Fruit fly (Drosophila melanogaster) whole organism, embryonic: ENCODE measurements around the gene Ythdc1.

Experiments
- Awh ChIP-seq: fragments of 200-800 bp; sonication (Bioruptor generic); IDR thresholded peaks from 2 replicates; pipeline ENCODE4, ENCODE4 v1.3.6; 2022; ENCODE audit warnings: missing biosample characterization, missing genetic modification characterization
- B-H2 ChIP-seq: fragments of 200-800 bp; sonication (Bioruptor generic); optimal IDR thresholded peaks from 2 replicates; lab custom pipeline; 2018; ENCODE audit warnings: missing biosample characterization, mild to moderate bottlenecking, missing genetic modification characterization
- CG10431 ChIP-seq: fragments of 200-800 bp; sonication (Bioruptor generic); optimal IDR thresholded peaks from 3 replicates; lab custom pipeline; 2018; ENCODE audit warnings: missing biosample characterization, mild to moderate bottlenecking, missing genetic modification characterization
- CG10462 ChIP-seq: fragments of 200-800 bp; sonication (Bioruptor generic); optimal IDR thresholded peaks from 2 replicates; lab custom pipeline; 2016; ENCODE audit warnings: missing biosample characterization, missing genetic modification characterization
- CG11456 ChIP-seq: fragments of 200-800 bp; sonication (Bioruptor generic); IDR thresholded peaks from 3 replicates; pipeline ENCODE4 v1.3.6; 2022; ENCODE audit warnings: missing biosample characterization, missing genetic modification characterization
- CG11695 ChIP-seq: fragments of 200-800 bp; sonication (Bioruptor generic); IDR thresholded peaks from 3 replicates; pipeline ENCODE4 v1.3.6; 2022; ENCODE audit warnings: missing biosample characterization, missing genetic modification characterization
- CG12219 ChIP-seq: fragments of 200-800 bp; sonication (Bioruptor generic); optimal IDR thresholded peaks from 3 replicates; lab custom pipeline; 2018; ENCODE audit warnings: missing biosample characterization, mild to moderate bottlenecking, missing genetic modification characterization
- CG12391 ChIP-seq: fragments of 200-800 bp; sonication (Bioruptor generic); optimal IDR thresholded peaks from 3 replicates; lab custom pipeline; 2018; ENCODE audit warnings: missing biosample characterization, mild to moderate bottlenecking, missing genetic modification characterization, moderate library complexity
- CG15479 ChIP-seq: fragments of 200-800 bp; sonication (Bioruptor generic); optimal IDR thresholded peaks from 3 replicates; lab custom pipeline; 2019; ENCODE audit warnings: missing biosample characterization, mild to moderate bottlenecking, missing genetic modification characterization, moderate library complexity
- CG1602 ChIP-seq: fragments of 200-800 bp; sonication (Bioruptor generic); optimal IDR thresholded peaks from 3 replicates; lab custom pipeline; 2016; ENCODE audit warnings: missing biosample characterization, missing genetic modification characterization
- CG17385 ChIP-seq: fragments of 200-800 bp; sonication (Bioruptor generic); optimal IDR thresholded peaks from 3 replicates; lab custom pipeline; 2018; ENCODE audit warnings: missing biosample characterization, mild to moderate bottlenecking, missing genetic modification characterization
- CG18764 ChIP-seq: fragments of 200-800 bp; sonication (Bioruptor generic); optimal IDR thresholded peaks from 3 replicates; lab custom pipeline; 2016; ENCODE audit warnings: missing biosample characterization, missing genetic modification characterization
- CG2120 ChIP-seq: fragments of 200-800 bp; sonication (Bioruptor generic); optimal IDR thresholded peaks from 3 replicates; lab custom pipeline; 2016; ENCODE audit warnings: missing biosample characterization, missing genetic modification characterization
- CG30403 ChIP-seq: fragments of 200-800 bp; sonication (Bioruptor generic); optimal IDR thresholded peaks from 3 replicates; lab custom pipeline; 2016; ENCODE audit warnings: missing biosample characterization, missing genetic modification characterization
- CG34224 ChIP-seq: fragments of 200-800 bp; sonication (Bioruptor generic); IDR thresholded peaks from 3 replicates; pipeline ENCODE4 v1.3.6; 2022; ENCODE audit warnings: missing biosample characterization, missing genetic modification characterization; ENCODE audit not compliant: partially characterized antibody
- CG3847 ChIP-seq: fragments of 200-800 bp; sonication (Bioruptor generic); IDR thresholded peaks from 2 replicates; pipeline ENCODE4 v1.3.6; 2022; ENCODE audit warnings: missing biosample characterization, missing genetic modification characterization
- CG4360 ChIP-seq: fragments of 200-800 bp; sonication (Bioruptor generic); IDR thresholded peaks from 2 replicates; pipeline ENCODE4 v1.3.6; 2022; ENCODE audit warnings: missing biosample characterization, missing genetic modification characterization
- CG4424 ChIP-seq: fragments of 200-800 bp; sonication (Bioruptor generic); optimal IDR thresholded peaks from 3 replicates; lab custom pipeline; 2016; ENCODE audit warnings: missing biosample characterization, missing genetic modification characterization
- CG4730 ChIP-seq: fragments of 200-800 bp; sonication (Bioruptor generic); IDR thresholded peaks from 2 replicates; pipeline ENCODE4 v1.3.6; 2022; ENCODE audit warnings: missing biosample characterization, missing genetic modification characterization
- CG4854 ChIP-seq: fragments of 200-800 bp; sonication (Bioruptor generic); optimal IDR thresholded peaks from 2 replicates; lab custom pipeline; 2016; ENCODE audit warnings: missing biosample characterization, missing genetic modification characterization, inconsistent platforms
- CG5180 ChIP-seq: fragments of 200-800 bp; sonication (Bioruptor generic); optimal IDR thresholded peaks from 3 replicates; lab custom pipeline; 2017; ENCODE audit warnings: missing biosample characterization, missing genetic modification characterization, mild to moderate bottlenecking, moderate library complexity, missing genetic modification reagents
- CG7357 ChIP-seq: fragments of 200-800 bp; sonication (Bioruptor generic); IDR thresholded peaks from 3 replicates; pipeline ENCODE4 v1.3.6; 2022; ENCODE audit warnings: missing biosample characterization, missing genetic modification characterization
- CG7987 ChIP-seq: fragments of 200-800 bp; sonication (Bioruptor generic); optimal IDR thresholded peaks from 2 replicates; lab custom pipeline; 2018; ENCODE audit warnings: missing biosample characterization, mild to moderate bottlenecking, missing genetic modification characterization, moderate library complexity
- CG8388 ChIP-seq: fragments of 200-800 bp; sonication (Bioruptor generic); optimal IDR thresholded peaks from 2 replicates; lab custom pipeline; 2019; ENCODE audit warnings: missing biosample characterization, mild to moderate bottlenecking, missing genetic modification characterization, moderate library complexity
- CG9215 ChIP-seq: fragments of 200-800 bp; sonication (Bioruptor generic); IDR thresholded peaks from 2 replicates; pipeline ENCODE4 v1.3.6; 2022; ENCODE audit warnings: missing biosample characterization, missing genetic modification characterization
- CG9932 ChIP-seq: fragments of 200-800 bp; sonication (Bioruptor generic); IDR thresholded peaks from 2 replicates; pipeline ENCODE4 v1.3.6; 2022; ENCODE audit warnings: missing biosample characterization, missing genetic modification characterization
- Dip3 ChIP-seq: fragments of 200-800 bp; sonication (Bioruptor generic); optimal IDR thresholded peaks from 3 replicates; lab custom pipeline; 2016; ENCODE audit warnings: missing biosample characterization, missing genetic modification characterization
- Hr51 ChIP-seq, 2 experiments: fragments of 200-800 bp; sonication (Bioruptor generic); optimal IDR thresholded peaks; 2 replicates in 1 of 2; 3 replicates in 1 of 2; lab custom pipeline; 2016 to 2018; ENCODE audit warnings: missing biosample characterization in 2 of 2, missing genetic modification characterization in 2 of 2, mild to moderate bottlenecking in 1 of 2, moderate library complexity in 1 of 2
- Hsf ChIP-seq: fragments of 200-800 bp; sonication (Bioruptor generic); optimal IDR thresholded peaks from 3 replicates; lab custom pipeline; 2016; ENCODE audit warnings: missing biosample characterization, missing genetic modification characterization
- NC2β ChIP-seq: fragments of 200-800 bp; sonication (Bioruptor generic); optimal IDR thresholded peaks from 2 replicates; lab custom pipeline; 2016; ENCODE audit warnings: missing biosample characterization, missing genetic modification characterization
- NFAT ChIP-seq: fragments of 200-800 bp; sonication (Bioruptor generic); IDR thresholded peaks from 2 replicates; pipeline ENCODE4 v1.3.6; 2022; ENCODE audit warnings: missing biosample characterization, missing genetic modification characterization
- Nf-YC ChIP-seq: fragments of 200-800 bp; optimal IDR thresholded peaks from 3 replicates; lab custom pipeline; 2019; ENCODE audit warnings: missing biosample characterization, mild to moderate bottlenecking, missing genetic modification characterization, moderate library complexity
- Six4 ChIP-seq: fragments of 200-800 bp; sonication (Bioruptor generic); optimal IDR thresholded peaks from 2 replicates; lab custom pipeline; 2016; ENCODE audit warnings: missing biosample characterization, missing genetic modification characterization
- Sry-δ ChIP-seq: fragments of 200-800 bp; sonication (Bioruptor generic); optimal IDR thresholded peaks from 2 replicates; lab custom pipeline; 2016; ENCODE audit warnings: missing biosample characterization, missing genetic modification characterization
- Stat92E ChIP-seq, 3 experiments: fragments of >200 bp in 2 of 3; fragments of 200-800 bp in 1 of 3; sonication (Bioruptor generic) in 1 of 3; optimal IDR thresholded peaks; 2 replicates each; lab custom pipeline; 2017 to 2019; ENCODE audit warnings: missing biosample characterization in 3 of 3, missing genetic modification characterization in 3 of 3, mild to moderate bottlenecking in 1 of 3, moderate library complexity in 1 of 3
- crc ChIP-seq: fragments of 200-800 bp; sonication (Bioruptor generic); optimal IDR thresholded peaks from 2 replicates; lab custom pipeline; 2016; ENCODE audit warnings: missing biosample characterization, missing genetic modification characterization
- dimm ChIP-seq: fragments of 200-800 bp; sonication (Bioruptor generic); IDR thresholded peaks from 2 replicates; pipeline ENCODE4 v1.3.6; 2022; ENCODE audit warnings: missing biosample characterization, missing genetic modification characterization
- emc ChIP-seq: fragments of 200-800 bp; sonication (Bioruptor generic); optimal IDR thresholded peaks from 2 replicates; lab custom pipeline; 2016; ENCODE audit warnings: missing biosample characterization, missing genetic modification characterization
- fd64A ChIP-seq: fragments of 200-800 bp; sonication (Bioruptor generic); optimal IDR thresholded peaks from 3 replicates; lab custom pipeline; 2018; ENCODE audit warnings: missing biosample characterization, mild to moderate bottlenecking, missing genetic modification characterization
- ftz-f1 ChIP-seq: fragments of 200-800 bp; sonication (Bioruptor generic); optimal IDR thresholded peaks from 2 replicates; lab custom pipeline; 2016; ENCODE audit warnings: missing biosample characterization, missing genetic modification characterization
- kay ChIP-seq: fragments of 200-800 bp; sonication (Bioruptor generic); optimal IDR thresholded peaks from 2 replicates; lab custom pipeline; 2016; ENCODE audit warnings: missing biosample characterization, missing genetic modification characterization
- lilli ChIP-seq: fragments of 200-800 bp; sonication (Bioruptor generic); optimal IDR thresholded peaks from 3 replicates; lab custom pipeline; 2016; ENCODE audit warnings: missing biosample characterization, missing genetic modification characterization
- nerfin-1 ChIP-seq: fragments of 200-800 bp; sonication (Bioruptor generic); optimal IDR thresholded peaks from 3 replicates; lab custom pipeline; 2019; ENCODE audit warnings: missing biosample characterization, mild to moderate bottlenecking, missing genetic modification characterization, moderate library complexity
- ranshi ChIP-seq: fragments of 200-800 bp; sonication (Bioruptor generic); IDR thresholded peaks from 2 replicates; pipeline ENCODE4 v1.3.6; 2022; ENCODE audit warnings: missing biosample characterization, missing genetic modification characterization
- slbo ChIP-seq: fragments of 200-800 bp; sonication (Bioruptor generic); IDR thresholded peaks from 2 replicates; pipeline ENCODE4 v1.3.6; 2022; ENCODE audit warnings: missing biosample characterization, missing genetic modification characterization
- slp2 ChIP-seq: fragments of 200-800 bp; sonication (Bioruptor generic); optimal IDR thresholded peaks from 2 replicates; lab custom pipeline; 2016; ENCODE audit warnings: missing biosample characterization, missing genetic modification characterization
- so ChIP-seq: fragments of 200-800 bp; sonication (Bioruptor generic); IDR thresholded peaks from 3 replicates; pipeline ENCODE4 v1.3.6; 2022; ENCODE audit warnings: missing biosample characterization, missing genetic modification characterization
- sug ChIP-seq: fragments of 200-800 bp; optimal IDR thresholded peaks from 2 replicates; lab custom pipeline; 2019; ENCODE audit warnings: missing biosample characterization, mild to moderate bottlenecking, missing genetic modification characterization, moderate library complexity
- tio ChIP-seq: fragments of 200-800 bp; sonication (Bioruptor generic); optimal IDR thresholded peaks from 2 replicates; lab custom pipeline; 2017; ENCODE audit warnings: missing biosample characterization, missing genetic modification characterization, inconsistent platforms
- unpg ChIP-seq: fragments of 200-800 bp; sonication (Bioruptor generic); optimal IDR thresholded peaks from 3 replicates; lab custom pipeline; 2018; ENCODE audit warnings: missing biosample characterization, mild to moderate bottlenecking, missing genetic modification characterization, moderate library complexity
- zfh1 ChIP-seq: fragments of 200-800 bp; sonication (Bioruptor generic); IDR thresholded peaks from 3 replicates; pipeline ENCODE4 v1.3.6; 2022; ENCODE audit warnings: missing biosample characterization, missing genetic modification characterization

The Ythdc1 gene

DNA sequence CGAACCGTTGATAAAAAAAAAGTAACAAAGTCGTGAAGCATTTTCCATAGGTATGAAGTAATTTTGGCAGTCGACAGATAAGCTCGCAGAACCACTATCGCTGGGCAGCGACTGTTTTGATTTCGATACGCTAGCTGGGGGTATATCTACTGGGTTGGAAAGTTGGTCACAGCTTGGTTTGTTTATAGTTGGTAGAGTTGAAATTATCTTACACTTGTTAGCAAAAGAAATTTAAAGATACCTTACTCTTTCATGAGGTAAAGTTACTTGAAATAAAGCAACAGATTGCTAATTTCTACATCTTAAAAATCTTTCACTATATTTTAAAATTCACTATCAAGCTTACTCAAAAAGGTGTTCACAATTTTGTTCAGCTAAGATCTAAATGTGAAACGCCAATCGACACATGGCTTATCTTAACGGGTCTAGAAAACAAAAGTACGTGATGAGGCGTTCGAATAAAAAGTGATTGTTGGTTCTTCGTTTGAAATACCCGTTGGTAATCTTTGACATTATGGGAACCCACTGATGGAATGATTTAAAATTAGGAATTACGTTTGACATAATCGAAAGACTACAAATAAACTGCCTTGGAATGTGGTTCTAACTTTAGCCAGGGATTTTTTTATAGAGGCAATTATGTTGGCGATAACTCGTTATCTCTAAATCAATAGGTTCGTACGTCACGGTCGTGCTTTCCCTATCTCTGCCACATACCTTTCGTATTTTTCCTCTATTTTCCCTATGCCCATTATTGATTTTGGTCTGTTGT is 23.2 kb downstream of the Ythdc1 start (continued):
- no peak for TF ChIP-seq ftz-f1 (GFP tag; lab: Kevin White, UChicago)
- no peak for TF ChIP-seq CG7987 (GFP tag; lab: Kevin White, UChicago)
- TF ChIP-seq CG9215 = no peak
- no peak for TF ChIP-seq zfh1 (GFP tag; lab: Robert Waterston, UW)
- no peak for TF ChIP-seq CG5180 (GFP tag; lab: Kevin White, UChicago)
- TF ChIP-seq dimm (GFP tag; lab: Robert Waterston, UW) = no peak
- no peak for TF ChIP-seq CG10431 (GFP tag; lab: Kevin White, UChicago)
- TF ChIP-seq CG4360 (GFP tag; lab: Robert Waterston, UW) = no peak
- no peak for TF ChIP-seq CG4424
- TF ChIP-seq Awh = no peak
- TF ChIP-seq CG9932 (GFP tag; lab: Robert Waterston, UW) = 0 out of 2 replicates have a peak, but pooled peaks have one; percentile 7
- no peak for TF ChIP-seq slp2 (GFP tag; lab: Kevin White, UChicago)
- TF ChIP-seq CG12219 = no peak
- TF ChIP-seq crc (GFP tag; lab: Kevin White, UChicago) = no peak
- TF ChIP-seq CG4730 (GFP tag; lab: Robert Waterston, UW) = no peak
- no peak for TF ChIP-seq NFAT (GFP tag; lab: Robert Waterston, UW)
- no peak for TF ChIP-seq CG7357 (GFP tag; lab: Robert Waterston, UW)
- TF ChIP-seq CG8388 (GFP tag; lab: Kevin White, UChicago) = no peak
- no peak for TF ChIP-seq nerfin-1
- no peak for TF ChIP-seq ranshi (GFP tag; lab: Robert Waterston, UW)
- no peak for TF ChIP-seq B-H2 (GFP tag; lab: Kevin White, UChicago)
- TF ChIP-seq CG18764 (GFP tag; lab: Kevin White, UChicago) = no peak
- TF ChIP-seq slbo (GFP tag; lab: Robert Waterston, UW) = 0 out of 2 replicates have a peak, but pooled peaks have one; percentile 26
- peak; percentile 11 for TF ChIP-seq lilli (GFP tag; lab: Kevin White, UChicago)
- no peak for TF ChIP-seq CG2120 (GFP tag; lab: Kevin White, UChicago)
- no peak for TF ChIP-seq NC2β
- peak; percentile 22 for TF ChIP-seq CG17385 (GFP tag; lab: Kevin White, UChicago)
- no peak for TF ChIP-seq CG10462 (GFP tag; lab: Kevin White, UChicago)
- no peak for TF ChIP-seq emc (GFP tag; lab: Kevin White, UChicago)
- TF ChIP-seq CG15479 (GFP tag; lab: Kevin White, UChicago) = no peak
- TF ChIP-seq kay (GFP tag; lab: Kevin White, UChicago) = no peak
- no peak for TF ChIP-seq CG11695 (GFP tag; lab: Robert Waterston, UW)
- TF ChIP-seq Stat92E (GFP tag; optimal IDR thresholded peaks at IDR 0.05; lab: Kevin White, UChicago) = no peak
- no peak for TF ChIP-seq Hsf (GFP tag; lab: Kevin White, UChicago)
- no peak for TF ChIP-seq Sry-δ (GFP tag; lab: Kevin White, UChicago)
- TF ChIP-seq unpg (GFP tag; lab: Kevin White, UChicago) = no peak
- no peak for TF ChIP-seq Six4 (GFP tag; lab: Kevin White, UChicago)
- peak; percentile 14 for TF ChIP-seq CG12391 (tag; lab: Kevin White, UChicago)
- TF ChIP-seq so = no peak
- TF ChIP-seq CG3847 (GFP tag; lab: Robert Waterston, UW) = no peak
- TF ChIP-seq CG34224 (GFP tag; lab: Robert Waterston, UW) = no peak
- no peak for TF ChIP-seq Hr51 (GFP tag; optimal IDR thresholded peaks at IDR 0.05; lab: Kevin White, UChicago)
- no peak for TF ChIP-seq CG1602
- peak; percentile 15 for TF ChIP-seq CG30403 (GFP tag; lab: Kevin White, UChicago)
- no peak for TF ChIP-seq Nf-YC (tag; lab: Kevin White, UChicago)
- no peak for TF ChIP-seq Dip3 (GFP tag; lab: Kevin White, UChicago)
- no peak for TF ChIP-seq CG4854 (GFP tag; lab: Kevin White, UChicago)
- peak; percentile 63 for TF ChIP-seq sug (tag; lab: Kevin White, UChicago)
- no peak for TF ChIP-seq fd64A (GFP tag; lab: Kevin White, UChicago)
- no peak for TF ChIP-seq tio (GFP tag; lab: Kevin White, UChicago)
- no peak for TF ChIP-seq CG11456 (GFP tag; lab: Robert Waterston, UW)
